Worm (Caenorhabditis elegans) whole organism, young adult: Measurements from ENCODE around the gene crh-2.

Source experiments
- F49E8.2 ChIP-seq: sonication (generic microtip); optimal IDR thresholded peaks from 3 replicates; lab custom pipeline; 2017; ENCODE audit warnings: missing genetic modification characterization, mild to moderate bottlenecking, missing compliant biosample characterization, antibody characterized with exemption, moderate library complexity; ENCODE audit not compliant: insufficient read depth
- T26A5.8 ChIP-seq: sonication (generic microtip); optimal IDR thresholded peaks from 2 replicates; lab custom pipeline; 2016; ENCODE audit warnings: missing genetic modification characterization, missing compliant biosample characterization
- Y53G8AR.9 ChIP-seq: fragments of 200-800 bp; sonication (Bioruptor generic); conservative IDR thresholded peaks from 2 replicates; pipeline ENCODE4 v1.3.6; 2022; ENCODE audit warnings: missing genetic modification reagents, missing genetic modification characterization, missing compliant biosample characterization
- ama-1 ChIP-seq, 3 experiments: fragments of 150-350 bp in 1 of 3; sonication (generic microtip) in 2 of 3; optimal IDR thresholded peaks; 2 replicates each; lab custom pipeline; 2014 to 2018; ENCODE audit warnings: missing biosample characterization in 2 of 3, missing genetic modification characterization in 2 of 3, missing genetic modification reagents in 2 of 3
- ceh-91 ChIP-seq: fragments of 200-800 bp; sonication (Bioruptor generic); IDR thresholded peaks from 2 replicates; pipeline ENCODE4 v1.3.6; 2022; ENCODE audit warnings: missing genetic modification reagents, missing genetic modification characterization, missing compliant biosample characterization
- egl-44 ChIP-seq: fragments of 200-800 bp; sonication (Bioruptor generic); IDR thresholded peaks from 2 replicates; pipeline ENCODE4 v1.3.6; 2022; ENCODE audit warnings: missing genetic modification reagents, missing genetic modification characterization, missing compliant biosample characterization
- him-1 ChIP-seq: sonication (generic microtip); optimal IDR thresholded peaks from 2 replicates; lab custom pipeline; 2016; ENCODE audit warnings: missing genotype, missing genetic modification reagents, missing genetic modification characterization, missing compliant biosample characterization
- lsl-1 ChIP-seq: fragments of 200-800 bp; sonication (Bioruptor generic); optimal IDR thresholded peaks from 2 replicates; lab custom pipeline; 2018; ENCODE audit warnings: mild to moderate bottlenecking, missing genetic modification characterization, moderate library complexity, missing compliant biosample characterization
- mes-4 ChIP-seq: sonication (generic microtip); optimal IDR thresholded peaks from 2 replicates; lab custom pipeline; 2016; ENCODE audit warnings: missing genotype, missing genetic modification characterization, missing compliant biosample characterization
- nfyb-1 ChIP-seq: fragments of 200-800 bp; sonication (Bioruptor generic); IDR thresholded peaks from 2 replicates; pipeline ENCODE4 v1.3.6; 2022; ENCODE audit warnings: missing genetic modification reagents, missing genetic modification characterization, missing compliant biosample characterization
- snpc-4 ChIP-seq, 5 experiments: fragments of 150-350 bp in 1 of 5; sonication (generic microtip) in 4 of 5; optimal IDR thresholded peaks; 2 replicates each; lab custom pipeline; 2014 to 2018; ENCODE audit warnings: missing genetic modification characterization in 5 of 5, missing biosample characterization in 3 of 5, antibody characterized with exemption in 2 of 5, mild to moderate bottlenecking in 2 of 5, missing compliant biosample characterization in 2 of 5, missing genotype in 2 of 5, moderate library complexity in 2 of 5, missing genetic modification reagents in 1 of 5
- sptf-2 ChIP-seq: fragments of 200-800 bp; sonication (Bioruptor generic); optimal IDR thresholded peaks from 2 replicates; lab custom pipeline; 2018; ENCODE audit warnings: mild to moderate bottlenecking, missing genetic modification characterization, missing compliant biosample characterization
- ztf-26 ChIP-seq: sonication (generic microtip); optimal IDR thresholded peaks from 2 replicates; lab custom pipeline; 2017; ENCODE audit warnings: missing genetic modification characterization, missing compliant biosample characterization
- ztf-3 ChIP-seq: fragments of 200-800 bp; sonication (Bioruptor generic); optimal IDR thresholded peaks from 2 replicates; lab custom pipeline; 2018; ENCODE audit warnings: mild to moderate bottlenecking, missing genetic modification characterization, missing compliant biosample characterization

- TF ChIP-seq T26A5.8 (tag; lab: Kevin White, UChicago) (no peak), egl-44 (GFP tag; lab: Robert Waterston, UW) (no peak), ztf-26 (tag; lab: Kevin White, UChicago) (no peak), ama-1 (optimal IDR thresholded peaks at IDR 0.05; lab: Kevin White, UChicago) (no peak), ama-1 (GFP tag; optimal IDR thresholded peaks at IDR 0.05; lab: Kevin White, UChicago) (no peak), sptf-2 (GFP tag; lab: Kevin White, UChicago) (no peak), snpc-4 (GFP tag; optimal IDR thresholded peaks at IDR 0.05; lab: Kevin White, UChicago) (no peak), snpc-4 (tag; optimal IDR thresholded peaks at IDR 0.05; lab: Kevin White, UChicago) (no peak), ceh-91 (GFP tag; lab: Robert Waterston, UW) (no peak), ztf-3 (GFP tag; lab: Kevin White, UChicago) (no peak), lsl-1 (GFP tag; lab: Kevin White, UChicago) (no peak), nfyb-1 (GFP tag; lab: Robert Waterston, UW) (no peak), mes-4 (tag; lab: Kevin White, UChicago) (no peak), F49E8.2 (tag; lab: Kevin White, UChicago) (no peak), him-1 (tag; lab: Kevin White, UChicago) (no peak), Y53G8AR.9 (GFP tag; lab: Robert Waterston, UW) (no peak)
Measured at ce11 chrII:5231111-5231510, 43.7 kb upstream of the crh-2 start, which contains the start of gene EGAP2.1.
